Worm (Caenorhabditis elegans): ENCODE measurements around the gene imb-2.

- TF ChIP-seq ref-1 (GFP tag; conservative IDR thresholded peaks at IDR 0.05) = no peak
- no peak for TF ChIP-seq cog-1 (tag; optimal IDR thresholded peaks at IDR 0.05)
- no peak for TF ChIP-seq flt-1 (GFP tag; IDR thresholded peaks at IDR 0.05)
- TF ChIP-seq tab-1 (GFP tag; IDR thresholded peaks at IDR 0.05) = no peak
- TF ChIP-seq T22C8.4 (GFP tag; IDR thresholded peaks at IDR 0.05) = no peak
- TF ChIP-seq med-1 (GFP tag; optimal IDR thresholded peaks at IDR 0.05; ENCODE audit: insufficient read depth) = no peak
- no peak for TF ChIP-seq klf-2 (GFP tag; conservative IDR thresholded peaks at IDR 0.05)
Measured at ce11 chrII:14350768-14351167, 14.7 kb upstream of the imb-2 start.
